Fruit fly (Drosophila melanogaster) whole organism, prepupa: Measurements from ENCODE around the gene CG8031.

Experiments
- CG11762 ChIP-seq: fragments of 200-800 bp; sonication (Bioruptor generic); optimal IDR thresholded peaks from 3 replicates; lab custom pipeline; 2016; ENCODE audit warnings: missing biosample characterization, missing genetic modification characterization; ENCODE audit not compliant: insufficient read depth
- CG32006 ChIP-seq: fragments of 200-800 bp; sonication (Bioruptor generic); optimal IDR thresholded peaks from 3 replicates; lab custom pipeline; 2017; ENCODE audit warnings: missing biosample characterization, mild to moderate bottlenecking, missing genetic modification characterization
- CG6163 ChIP-seq: fragments of 200-800 bp; sonication (Bioruptor generic); IDR thresholded peaks from 3 replicates; pipeline ENCODE4 v1.3.6; 2022; ENCODE audit warnings: missing biosample characterization, missing genetic modification characterization
- CG6276 ChIP-seq: fragments of 200-800 bp; sonication (Bioruptor generic); optimal IDR thresholded peaks from 2 replicates; lab custom pipeline; 2017; ENCODE audit warnings: missing biosample characterization, mild to moderate bottlenecking, missing genetic modification characterization
- Eip75B ChIP-seq: fragments of 200-800 bp; sonication (Bioruptor generic); optimal IDR thresholded peaks from 3 replicates; lab custom pipeline; 2016; ENCODE audit warnings: missing biosample characterization, missing genetic modification characterization
- Eip78C ChIP-seq: fragments of 200-800 bp; sonication (Bioruptor generic); peaks from one replicate; lab custom pipeline; 2016; ENCODE audit warnings: missing biosample characterization, missing genetic modification characterization
- Hr38 ChIP-seq: sonication (Bioruptor generic); optimal IDR thresholded peaks from 2 replicates; lab custom pipeline; 2016; ENCODE audit warnings: missing biosample characterization, missing genetic modification characterization
- Hr39 ChIP-seq: fragments of 200-800 bp; sonication (Bioruptor generic); optimal IDR thresholded peaks from 2 replicates; lab custom pipeline; 2016; ENCODE audit warnings: missing biosample characterization, missing genetic modification characterization
- Lpt ChIP-seq: fragments of 200-800 bp; sonication (Bioruptor generic); optimal IDR thresholded peaks from 3 replicates; lab custom pipeline; 2016; ENCODE audit warnings: missing biosample characterization, missing genetic modification characterization
- spab ChIP-seq: fragments of 200-800 bp; sonication (Bioruptor generic); optimal IDR thresholded peaks from 2 replicates; lab custom pipeline; 2017; ENCODE audit warnings: missing biosample characterization, mild to moderate bottlenecking, missing genetic modification characterization, missing genetic modification reagents

dm6 chr3R:12993018-12993417 lies 18.1 kb downstream of the CG8031 start, which contains the start of gene yellow-f:
- no peak for TF ChIP-seq CG32006 (GFP tag; lab: Kevin White, UChicago)
- no peak for TF ChIP-seq Eip75B (GFP tag; lab: Kevin White, UChicago)
- no peak for TF ChIP-seq Hr39 (GFP tag; lab: Kevin White, UChicago)
- no peak for TF ChIP-seq Lpt (GFP tag; lab: Kevin White, UChicago)
- no peak for TF ChIP-seq CG6276 (GFP tag; lab: Kevin White, UChicago)
- TF ChIP-seq Hr38 (GFP tag; lab: Kevin White, UChicago) = no peak
- TF ChIP-seq CG6163 (GFP tag; lab: Robert Waterston, UW) = no peak
- TF ChIP-seq CG11762 (GFP tag; lab: Kevin White, UChicago) = no peak
- no peak for TF ChIP-seq Eip78C (GFP tag; lab: Kevin White, UChicago)
- TF ChIP-seq spab (GFP tag; lab: Kevin White, UChicago) = no peak
